Worm (Caenorhabditis elegans) whole organism, mixed stage, embryonic: Measurements from ENCODE around the gene pnk-4.

Source experiments
- M03D4.4 ChIP-seq: sonication (generic microtip); optimal IDR thresholded peaks from 2 replicates; lab custom pipeline; 2017; ENCODE audit warnings: mild to moderate bottlenecking, missing genetic modification characterization, missing compliant biosample characterization
- bed-3 ChIP-seq: fragments of 200-800 bp; sonication (Bioruptor generic); optimal IDR thresholded peaks from 3 replicates; lab custom pipeline; 2018; ENCODE audit warnings: mild to moderate bottlenecking, missing genetic modification characterization, moderate library complexity, missing compliant biosample characterization
- blmp-1 ChIP-seq: fragments of 150-350 bp; optimal IDR thresholded peaks from 2 replicates; lab custom pipeline; 2014; ENCODE audit warnings: missing biosample characterization, missing genetic modification characterization
- ceh-39 ChIP-seq: fragments of 150-350 bp; optimal IDR thresholded peaks from 2 replicates; lab custom pipeline; 2014; ENCODE audit warnings: missing biosample characterization, missing genetic modification characterization
- ceh-43 ChIP-seq: fragments of 200-800 bp; sonication (Bioruptor generic); optimal IDR thresholded peaks from 2 replicates; lab custom pipeline; 2018; ENCODE audit warnings: mild to moderate bottlenecking, missing genetic modification characterization, moderate library complexity, missing compliant biosample characterization
- ceh-83 ChIP-seq: fragments of 200-800 bp; sonication (Bioruptor generic); optimal IDR thresholded peaks from 2 replicates; lab custom pipeline; 2018; ENCODE audit warnings: mild to moderate bottlenecking, missing genetic modification characterization, missing compliant biosample characterization
- ces-1 ChIP-seq: fragments of 150-350 bp; optimal IDR thresholded peaks from 2 replicates; lab custom pipeline; 2014; ENCODE audit warnings: missing biosample characterization, missing genetic modification reagents, missing genetic modification characterization
- cnd-1 ChIP-seq: fragments of 200-800 bp; sonication (Bioruptor generic); optimal IDR thresholded peaks from 2 replicates; lab custom pipeline; 2018; ENCODE audit warnings: mild to moderate bottlenecking, missing genetic modification characterization, missing compliant biosample characterization
- elt-1 ChIP-seq: sonication (generic microtip); optimal IDR thresholded peaks from 2 replicates; lab custom pipeline; 2017; ENCODE audit warnings: missing genetic modification characterization, mild to moderate bottlenecking, missing compliant biosample characterization, antibody characterized with exemption, moderate library complexity, borderline replicate concordance; ENCODE audit not compliant: insufficient read depth
- elt-3 ChIP-seq: fragments of 150-350 bp; optimal IDR thresholded peaks from 2 replicates; lab custom pipeline; 2014; ENCODE audit warnings: missing biosample characterization, missing genetic modification characterization
- flh-1 ChIP-seq: fragments of 200-800 bp; sonication (Bioruptor generic); optimal IDR thresholded peaks from 2 replicates; lab custom pipeline; 2018; ENCODE audit warnings: mild to moderate bottlenecking, missing genetic modification characterization, moderate library complexity, missing compliant biosample characterization
- ham-2 ChIP-seq: fragments of 200-800 bp; sonication (Bioruptor generic); optimal IDR thresholded peaks from 2 replicates; lab custom pipeline; 2018; ENCODE audit warnings: mild to moderate bottlenecking, missing genetic modification characterization, missing compliant biosample characterization
- hlh-1 ChIP-seq: fragments of 150-350 bp; optimal IDR thresholded peaks from 2 replicates; lab custom pipeline; 2014; ENCODE audit warnings: missing biosample characterization, missing genetic modification reagents, missing genetic modification characterization
- lin-13 ChIP-seq: fragments of 150-350 bp; optimal IDR thresholded peaks from 2 replicates; lab custom pipeline; 2014; ENCODE audit warnings: missing biosample characterization, missing genetic modification characterization
- lin-32 ChIP-seq: fragments of 200-800 bp; sonication (Bioruptor generic); optimal IDR thresholded peaks from 2 replicates; lab custom pipeline; 2018; ENCODE audit warnings: mild to moderate bottlenecking, missing genetic modification characterization, missing compliant biosample characterization
- lsy-2 ChIP-seq: fragments of 150-350 bp; optimal IDR thresholded peaks from 2 replicates; lab custom pipeline; 2014; ENCODE audit warnings: missing biosample characterization, missing genetic modification characterization
- mab-5 ChIP-seq: fragments of 150-350 bp; optimal IDR thresholded peaks from 2 replicates; lab custom pipeline; 2014; ENCODE audit warnings: missing biosample characterization, missing genetic modification characterization
- mep-1 ChIP-seq: fragments of 150-350 bp; optimal IDR thresholded peaks from 2 replicates; lab custom pipeline; 2017; ENCODE audit warnings: missing biosample characterization, missing genetic modification reagents, missing genetic modification characterization, inconsistent platforms
- mls-2 ChIP-seq: sonication (generic microtip); optimal IDR thresholded peaks from 2 replicates; lab custom pipeline; 2016; ENCODE audit warnings: mild to moderate bottlenecking, missing genetic modification characterization, moderate library complexity, missing compliant biosample characterization
- nhr-2 ChIP-seq: fragments of 150-350 bp; optimal IDR thresholded peaks from 2 replicates; lab custom pipeline; 2014; ENCODE audit warnings: missing biosample characterization, missing genetic modification characterization
- nhr-237 ChIP-seq: fragments of 150-350 bp; optimal IDR thresholded peaks from 2 replicates; lab custom pipeline; 2014; ENCODE audit warnings: missing biosample characterization, missing genetic modification characterization
- nhr-28 ChIP-seq: fragments of 150-350 bp; optimal IDR thresholded peaks from 2 replicates; lab custom pipeline; 2014; ENCODE audit warnings: missing biosample characterization, missing genetic modification characterization
- nhr-76 ChIP-seq: sonication (generic microtip); optimal IDR thresholded peaks from 2 replicates; lab custom pipeline; 2017; ENCODE audit warnings: missing biosample characterization, missing genetic modification characterization
- pha-4 ChIP-seq: fragments of 150-350 bp; optimal IDR thresholded peaks from 2 replicates; lab custom pipeline; 2018; ENCODE audit warnings: missing biosample characterization, missing genetic modification reagents, missing genetic modification characterization
- sem-2 ChIP-seq: fragments of 200-800 bp; sonication (Bioruptor generic); optimal IDR thresholded peaks from 2 replicates; lab custom pipeline; 2018; ENCODE audit warnings: mild to moderate bottlenecking, missing genetic modification characterization, missing compliant biosample characterization
- sptf-1 ChIP-seq: sonication (generic microtip); optimal IDR thresholded peaks from 2 replicates; lab custom pipeline; 2017; ENCODE audit warnings: mild to moderate bottlenecking, missing genetic modification characterization, moderate library complexity, missing compliant biosample characterization
- tbx-8 ChIP-seq: fragments of 200-800 bp; sonication (Bioruptor generic); optimal IDR thresholded peaks from 2 replicates; lab custom pipeline; 2018; ENCODE audit warnings: mild to moderate bottlenecking, missing genetic modification characterization, moderate library complexity, missing compliant biosample characterization
- unc-39 ChIP-seq: fragments of 150-350 bp; optimal IDR thresholded peaks from 2 replicates; lab custom pipeline; 2014; ENCODE audit warnings: missing biosample characterization, missing genetic modification characterization
- unc-62 ChIP-seq: fragments of 150-350 bp; optimal IDR thresholded peaks from 2 replicates; lab custom pipeline; 2014; ENCODE audit warnings: missing biosample characterization, missing genetic modification reagents, missing genetic modification characterization
- zip-8 ChIP-seq: fragments of 150-350 bp; optimal IDR thresholded peaks from 2 replicates; lab custom pipeline; 2014; ENCODE audit warnings: missing biosample characterization, missing genetic modification characterization
- ztf-11 ChIP-seq: fragments of 150-350 bp; optimal IDR thresholded peaks from 2 replicates; lab custom pipeline; 2014; ENCODE audit warnings: missing biosample characterization, missing genetic modification characterization

The pnk-4 gene

ce11 chrX:5087366-5087891, at the start of gene pnk-4:
TSS of gene pnk-4 (plus strand) at chrX:5087841.
- TF ChIP-seq nhr-28 (tag; lab: Kevin White, UChicago): no peak
- TF ChIP-seq flh-1 (GFP tag; lab: Kevin White, UChicago): no peak
- TF ChIP-seq nhr-2 (tag; lab: Kevin White, UChicago): no peak
- TF ChIP-seq mls-2 (tag; lab: Kevin White, UChicago): no peak
- TF ChIP-seq, all 35 proteins: peak for 0

ce11 chrX:5038812-5039211, 48.8 kb upstream of the pnk-4 start:
- TF ChIP-seq hlh-1 (peak; percentile 88), elt-3 (no peak), unc-62 (GFP tag; lab: Kevin White, UChicago) (peak; percentile 87)

- TF ChIP-seq zip-8 (no peak), sptf-1 (no peak), ceh-83 (GFP tag; lab: Kevin White, UChicago) (no peak), mab-5 (tag; lab: Kevin White, UChicago) (no peak), sem-2 (GFP tag; lab: Kevin White, UChicago) (no peak), lsy-2 (no peak), ceh-43 (GFP tag; lab: Kevin White, UChicago) (no peak), flh-1 (GFP tag; lab: Kevin White, UChicago) (no peak), mep-1 (tag; lab: Kevin White, UChicago) (no peak), ces-1 (no peak), cnd-1 (no peak), tbx-8 (GFP tag; lab: Kevin White, UChicago) (no peak), elt-1 (no peak), blmp-1 (tag; lab: Kevin White, UChicago) (no peak), ham-2 (GFP tag; lab: Kevin White, UChicago) (no peak), ztf-11 (tag; lab: Kevin White, UChicago) (no peak), nhr-76 (tag; lab: Kevin White, UChicago) (no peak), ceh-39 (tag; lab: Kevin White, UChicago) (no peak)
Measured at ce11 chrX:5040038-5040437, 47.6 kb upstream of the pnk-4 start.

- TF ChIP-seq cnd-1: no peak
- no peak for TF ChIP-seq nhr-2 (tag; lab: Kevin White, UChicago)
- TF ChIP-seq M03D4.4 (tag; lab: Kevin White, UChicago): no peak
- TF ChIP-seq nhr-28 (tag; lab: Kevin White, UChicago): no peak
- no peak for TF ChIP-seq ceh-43 (GFP tag; lab: Kevin White, UChicago)
- TF ChIP-seq unc-39 (tag; lab: Kevin White, UChicago): no peak
- TF ChIP-seq lin-13 (tag; lab: Kevin White, UChicago): no peak
- TF ChIP-seq bed-3 (GFP tag; lab: Kevin White, UChicago): no peak
- no peak for TF ChIP-seq sptf-1
- no peak for TF ChIP-seq nhr-237 (tag; lab: Kevin White, UChicago)
- TF ChIP-seq flh-1 (GFP tag; lab: Kevin White, UChicago): no peak
- no peak for TF ChIP-seq elt-3
- no peak for TF ChIP-seq ceh-83 (GFP tag; lab: Kevin White, UChicago)
- TF ChIP-seq mep-1 (tag; lab: Kevin White, UChicago): no peak
- no peak for TF ChIP-seq hlh-1
- TF ChIP-seq nhr-76 (tag; lab: Kevin White, UChicago): no peak
- no peak for TF ChIP-seq pha-4 (tag; lab: Kevin White, UChicago)
- no peak for TF ChIP-seq lsy-2
- TF ChIP-seq, all 35 proteins: peak for 0
Measured at ce11 chrX:5043887-5044286, 43.8 kb upstream of the pnk-4 start, which contains the start of gene Y64H9A.2. TSS of gene Y64H9A.2 (plus strand) at chrX:5043976.

- TF ChIP-seq tbx-8 (GFP tag; lab: Kevin White, UChicago) (peak; percentile 81), sem-2 (GFP tag; lab: Kevin White, UChicago) (peak; percentile 31), ceh-43 (GFP tag; lab: Kevin White, UChicago) (peak; percentile 64), mls-2 (tag; lab: Kevin White, UChicago) (peak; percentile 90), lin-32 (GFP tag; lab: Kevin White, UChicago) (peak; percentile 73), sptf-1 (peak; percentile 89), ceh-83 (GFP tag; lab: Kevin White, UChicago) (peak; percentile 80), flh-1 (GFP tag; lab: Kevin White, UChicago) (peak; percentile 26), M03D4.4 (tag; lab: Kevin White, UChicago) (peak; percentile 78), bed-3 (GFP tag; lab: Kevin White, UChicago) (peak; percentile 68)
Measured at ce11 chrX:5056199-5056598, 31.4 kb upstream of the pnk-4 start.
